Fruit fly (Drosophila melanogaster): ENCODE measurements around the gene CG32409.

Gene CG32409

DNA sequence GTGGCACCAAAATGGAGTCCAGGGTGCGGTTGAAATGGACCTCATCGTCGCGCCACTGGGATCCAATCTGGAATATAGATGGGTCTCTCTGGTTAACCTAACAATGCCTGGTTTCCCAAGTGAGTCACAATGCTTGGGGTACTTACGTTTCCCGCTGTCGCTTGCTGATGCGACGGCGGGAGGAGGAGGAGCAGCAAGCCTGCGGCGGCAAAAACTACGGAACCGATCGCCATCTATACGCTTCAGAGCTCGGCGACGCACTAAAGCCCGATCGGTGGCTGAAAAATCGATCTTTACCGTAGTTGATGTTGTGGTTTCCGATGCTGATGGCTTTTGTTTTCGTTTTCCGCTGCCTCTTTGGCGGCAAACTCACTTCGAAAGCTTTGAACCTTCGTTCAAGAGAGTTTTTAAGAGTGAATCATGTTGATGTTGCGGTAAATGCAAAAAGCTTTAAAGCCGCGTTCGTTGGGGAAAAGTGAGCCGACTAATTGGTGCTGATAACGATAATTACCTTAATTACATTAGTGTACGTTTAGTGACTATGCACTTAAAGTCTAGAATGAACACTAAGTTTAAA, 2.9 kb downstream of the CG32409 start, which contains the start of gene QC (continued):
- TF ChIP-seq chinmo (GFP tag; IDR thresholded peaks at IDR 0.05; ENCODE audit: partially characterized antibody) (peak; percentile 83; the same call in 2 of the 4 replicates), onecut (GFP tag; IDR thresholded peaks at IDR 0.05) (peak; percentile 84), sob (GFP tag; IDR thresholded peaks at IDR 0.05) (peak; percentile 35; the same call in 1 of the 2 replicates), mirr (GFP tag; optimal IDR thresholded peaks at IDR 0.05) (no peak), BEAF-32 (GFP tag; optimal IDR thresholded peaks at IDR 0.05) (no peak), Bgb (GFP tag; IDR thresholded peaks at IDR 0.05; ENCODE audit: partially characterized antibody) (peak; percentile 15; the same call in 1 of the 2 replicates), pita (GFP tag; optimal IDR thresholded peaks at IDR 0.05) (no peak), vvl (GFP tag; IDR thresholded peaks at IDR 0.05) (peak; percentile 45; the same call in 1 of the 2 replicates), Med (GFP tag) (peak; percentile 43), CG34422 (GFP tag; IDR thresholded peaks at IDR 0.05) (peak; percentile 13; the same call in 1 of the 3 replicates), Deaf1 (tag; optimal IDR thresholded peaks at IDR 0.05) (peak; percentile 91), crol (GFP tag; IDR thresholded peaks at IDR 0.05) (peak; percentile 79), Fer1 (GFP tag; optimal IDR thresholded peaks at IDR 0.05) (no peak), sr (GFP tag; IDR thresholded peaks at IDR 0.05) (0 out of 3 replicates have a peak, but pooled peaks have one; percentile 5), Rfx (GFP tag; IDR thresholded peaks at IDR 0.05) (0 out of 2 replicates have a peak, but pooled peaks have one; percentile 11), CG13287 (GFP tag; IDR thresholded peaks at IDR 0.05; ENCODE audit: partially characterized antibody) (peak; percentile 23; the same call in 1 of the 2 replicates), Mrtf (GFP tag; IDR thresholded peaks at IDR 0.05) (no peak), Dref (GFP tag; IDR thresholded peaks at IDR 0.05) (0 out of 2 replicates have a peak, but pooled peaks have one; percentile 28), Hr78 (GFP tag; optimal IDR thresholded peaks at IDR 0.05) (no peak), pfk (GFP tag; optimal IDR thresholded peaks at IDR 0.05) (no peak), sug (tag; optimal IDR thresholded peaks at IDR 0.05) (no peak)

dm6 chr3L:5903955-5904354, 4.6 kb downstream of the CG32409 start, which contains the start of gene CG32413:
Gene CG32413, minus strand, starts transcription at chr3L:5904055.
- TF ChIP-seq Opbp (GFP tag; IDR thresholded peaks at IDR 0.05; ENCODE audit: partially characterized antibody) (no peak), cas (GFP tag; IDR thresholded peaks at IDR 0.05) (no peak)

DNA sequence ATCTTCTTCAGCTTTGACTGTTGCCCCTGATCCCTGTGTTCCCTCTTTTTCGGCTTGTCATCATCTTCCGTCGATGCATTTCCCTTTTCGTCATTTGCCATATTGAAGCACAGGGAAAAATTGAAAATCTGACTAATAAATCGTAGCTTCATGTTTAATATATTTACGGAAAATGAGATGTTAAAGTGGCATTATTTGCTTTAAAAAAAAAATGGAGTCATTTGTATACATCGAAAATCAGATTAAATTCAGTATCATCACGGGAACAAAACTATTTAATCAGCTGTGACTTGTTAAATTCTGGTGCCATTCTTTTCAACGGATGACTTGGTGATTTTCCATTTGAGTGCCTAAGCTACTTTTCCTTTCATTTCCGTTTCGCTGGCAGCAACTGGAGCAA, 7.3 kb downstream of the CG32409 start, which contains the start of gene CG10486:
Gene CG10486, minus strand, starts transcription at position 101 of the 400 bp plus-strand sequence.
- TF ChIP-seq jumu (GFP tag; optimal IDR thresholded peaks at IDR 0.05) (no peak), CG7357 (GFP tag; IDR thresholded peaks at IDR 0.05) (no peak), CG6683 (GFP tag; optimal IDR thresholded peaks at IDR 0.05) (no peak), CG14710 (tag; optimal IDR thresholded peaks at IDR 0.05) (no peak), CG9797 (GFP tag; optimal IDR thresholded peaks at IDR 0.05) (no peak), cad (GFP tag; optimal IDR thresholded peaks at IDR 0.05) (no peak), CG12104 (GFP tag; optimal IDR thresholded peaks at IDR 0.05) (no peak), Mad (GFP tag; optimal IDR thresholded peaks at IDR 0.05) (no peak), cg (GFP tag; optimal IDR thresholded peaks at IDR 0.05) (no peak), nom (GFP tag; optimal IDR thresholded peaks at IDR 0.05) (no peak), ttk (GFP tag; IDR thresholded peaks at IDR 0.05) (no peak), CG18619 (GFP tag; optimal IDR thresholded peaks at IDR 0.05) (no peak), sisA (GFP tag; IDR thresholded peaks at IDR 0.05) (no peak), CG30020 (tag; optimal IDR thresholded peaks at IDR 0.05) (no peak), lmd (GFP tag; IDR thresholded peaks at IDR 0.05) (no peak), disco-r (GFP tag; optimal IDR thresholded peaks at IDR 0.05) (no peak), lola (GFP tag; optimal IDR thresholded peaks at IDR 0.05) (no peak), Oaz (GFP tag; IDR thresholded peaks at IDR 0.05) (no peak)
